Worm (Caenorhabditis elegans): ENCODE results near the gene C35D10.10.

C35D10.10 gene

DNA sequence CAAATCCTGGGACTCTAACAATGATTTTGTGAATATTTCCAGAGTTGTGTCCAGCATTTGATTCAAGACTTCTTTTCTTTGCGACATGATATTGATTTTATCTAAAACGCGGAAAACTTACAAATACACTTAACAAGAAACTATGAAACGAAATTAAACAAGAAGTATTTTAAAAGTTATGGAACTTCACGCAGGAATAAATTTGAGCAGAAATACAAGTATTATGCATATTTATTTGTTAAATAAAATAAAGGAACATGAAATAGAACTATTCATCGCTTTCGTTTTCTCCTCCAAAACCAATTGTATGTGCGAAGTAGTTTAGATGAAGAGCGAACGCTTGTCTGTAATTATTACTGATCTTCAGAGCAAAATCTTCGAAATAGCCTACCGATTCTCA lies 42.2 kb upstream of the C35D10.10 start, which contains the start of gene kbp-2:
TSS of gene kbp-2 (minus strand) at position 101 of the 400 bp plus-strand sequence.
- TF ChIP-seq hmbx-1 (tag; optimal IDR thresholded peaks at IDR 0.05) (no peak), tbx-37 (GFP tag; conservative IDR thresholded peaks at IDR 0.05) (no peak)

DNA sequence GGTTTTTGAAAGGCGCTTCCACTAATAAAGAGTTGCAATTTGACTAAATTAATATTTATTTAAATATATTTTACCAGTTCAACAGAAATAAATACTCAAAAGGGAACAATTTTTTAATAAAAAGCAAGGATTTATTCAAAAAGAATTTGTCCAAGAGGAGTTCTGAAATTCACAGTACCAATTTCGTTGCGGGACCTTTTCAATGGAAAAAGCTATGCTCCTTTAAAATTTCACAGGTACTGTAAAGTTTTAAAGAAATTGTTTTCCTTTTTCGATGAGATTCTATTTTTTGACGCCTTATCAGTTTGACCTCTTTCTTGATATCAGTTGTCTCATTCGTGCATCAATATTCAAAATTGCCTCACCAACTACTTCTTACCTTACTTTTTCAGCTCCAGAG lies 38.7 kb upstream of the C35D10.10 start, which contains the start of gene tag-340:
TSS of gene tag-340 (plus strand) at position 249 of the 400 bp plus-strand sequence.
- TF ChIP-seq ama-1 (optimal IDR thresholded peaks at IDR 0.05): no peak
- TF ChIP-seq hmbx-1 (tag; optimal IDR thresholded peaks at IDR 0.05): no peak
- TF ChIP-seq ceh-36 (tag; optimal IDR thresholded peaks at IDR 0.05): no peak
- no peak for TF ChIP-seq flt-1 (GFP tag; IDR thresholded peaks at IDR 0.05)
- TF ChIP-seq scrt-1 (GFP tag; IDR thresholded peaks at IDR 0.05): no peak
- TF ChIP-seq hmg-4 (GFP tag; optimal IDR thresholded peaks at IDR 0.05): no peak
- no peak for TF ChIP-seq tbx-37 (GFP tag; conservative IDR thresholded peaks at IDR 0.05)
- no peak for TF ChIP-seq sea-1 (GFP tag; conservative IDR thresholded peaks at IDR 0.05)
- TF ChIP-seq ceh-13 (GFP tag; optimal IDR thresholded peaks at IDR 0.05): no peak
- TF ChIP-seq B0310.2 (tag; optimal IDR thresholded peaks at IDR 0.05): no peak
- TF ChIP-seq pes-1 (GFP tag; IDR thresholded peaks at IDR 0.05): no peak
- TF ChIP-seq F13C5.2 (tag; optimal IDR thresholded peaks at IDR 0.05): no peak
- TF ChIP-seq hnd-1 (tag; optimal IDR thresholded peaks at IDR 0.05): no peak
- no peak for TF ChIP-seq aly-1 (tag; optimal IDR thresholded peaks at IDR 0.05)
- TF ChIP-seq tbx-11 (GFP tag; IDR thresholded peaks at IDR 0.05): no peak
- TF ChIP-seq tra-4 (tag; optimal IDR thresholded peaks at IDR 0.05): no peak
- no peak for TF ChIP-seq ets-7 (tag; optimal IDR thresholded peaks at IDR 0.05)

DNA sequence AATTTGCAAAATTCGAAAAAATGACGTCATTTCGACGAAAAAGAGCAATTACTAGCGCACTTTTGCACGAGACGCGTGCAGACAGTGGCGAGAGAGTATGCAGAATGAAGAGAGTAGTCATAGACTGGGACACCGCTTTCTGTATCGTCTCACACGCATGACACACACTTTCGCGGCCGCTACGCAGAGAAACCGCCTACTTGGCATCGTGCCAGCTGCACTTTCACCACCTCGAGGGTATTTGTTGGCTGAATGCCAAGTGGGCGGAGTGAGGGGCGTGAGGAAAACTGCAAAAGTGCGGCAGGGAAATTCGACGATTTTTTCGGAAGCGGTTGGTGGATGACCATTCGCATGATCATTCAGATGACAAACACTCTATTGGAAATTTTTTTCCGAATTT lies 38.1 kb upstream of the C35D10.10 start:
- TF ChIP-seq aly-1 (tag; optimal IDR thresholded peaks at IDR 0.05): no peak
- no peak for TF ChIP-seq ceh-13 (GFP tag; optimal IDR thresholded peaks at IDR 0.05)
- no peak for TF ChIP-seq tbx-37 (GFP tag; conservative IDR thresholded peaks at IDR 0.05)
- TF ChIP-seq hnd-1 (tag; optimal IDR thresholded peaks at IDR 0.05): no peak
- TF ChIP-seq scrt-1 (GFP tag; IDR thresholded peaks at IDR 0.05): peak; percentile 55; the same call in 1 of the 2 replicates
- TF ChIP-seq B0310.2 (tag; optimal IDR thresholded peaks at IDR 0.05): peak; percentile 19
- TF ChIP-seq hmbx-1 (tag; optimal IDR thresholded peaks at IDR 0.05): no peak
- peak; percentile 87 for TF ChIP-seq F13C5.2 (tag; optimal IDR thresholded peaks at IDR 0.05)
- TF ChIP-seq ama-1 (optimal IDR thresholded peaks at IDR 0.05): no peak
- no peak for TF ChIP-seq tbx-11 (GFP tag; IDR thresholded peaks at IDR 0.05)
- TF ChIP-seq sea-1 (GFP tag; conservative IDR thresholded peaks at IDR 0.05): 0 out of 2 replicates have a peak, but pooled peaks have one; percentile 14
- no peak for TF ChIP-seq tra-4 (tag; optimal IDR thresholded peaks at IDR 0.05)
- peak; percentile 5 for TF ChIP-seq ets-7 (tag; optimal IDR thresholded peaks at IDR 0.05)
- no peak for TF ChIP-seq ceh-36 (tag; optimal IDR thresholded peaks at IDR 0.05)
- no peak for TF ChIP-seq flt-1 (GFP tag; IDR thresholded peaks at IDR 0.05)
- no peak for TF ChIP-seq pes-1 (GFP tag; IDR thresholded peaks at IDR 0.05)
- peak; percentile 91 for TF ChIP-seq hmg-4 (GFP tag; optimal IDR thresholded peaks at IDR 0.05)

DNA sequence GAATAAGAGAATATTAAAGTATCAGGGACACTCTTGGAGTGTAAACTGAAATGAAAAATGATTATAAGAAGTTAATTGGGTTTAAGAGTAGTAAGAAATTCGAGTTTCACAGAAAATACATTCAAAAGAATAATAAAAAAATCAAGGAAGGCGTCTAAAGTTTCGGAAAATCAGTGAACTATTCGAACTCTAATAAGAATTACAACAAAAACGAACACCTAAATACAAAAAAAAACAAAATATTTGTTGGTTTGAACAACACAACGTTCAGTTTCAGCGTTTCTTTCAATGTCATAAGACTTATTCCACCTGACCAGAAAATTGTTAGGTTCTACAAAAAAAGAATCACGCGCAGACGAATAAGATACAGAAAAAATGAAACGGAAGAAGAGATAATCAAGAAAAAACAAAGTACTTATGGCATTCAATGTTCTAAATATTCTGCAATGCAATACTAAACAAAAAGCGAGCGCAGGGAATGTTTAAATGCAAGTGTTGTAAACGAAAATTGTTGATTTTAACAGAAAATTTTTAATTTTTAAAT lies 37.5 kb upstream of the C35D10.10 start, which contains the start of gene nhl-2:
TSS of gene nhl-2 (minus strand) at position 51 of the 544 bp plus-strand sequence.
- no peak for TF ChIP-seq ceh-13 (GFP tag; optimal IDR thresholded peaks at IDR 0.05)
- no peak for TF ChIP-seq tbx-11 (GFP tag; IDR thresholded peaks at IDR 0.05)
- TF ChIP-seq hmbx-1 (tag; optimal IDR thresholded peaks at IDR 0.05): no peak
- TF ChIP-seq hnd-1 (tag; optimal IDR thresholded peaks at IDR 0.05): no peak
- TF ChIP-seq ceh-36 (tag; optimal IDR thresholded peaks at IDR 0.05): no peak
- TF ChIP-seq aly-1 (tag; optimal IDR thresholded peaks at IDR 0.05): no peak
- no peak for TF ChIP-seq F13C5.2 (tag; optimal IDR thresholded peaks at IDR 0.05)
- TF ChIP-seq tbx-37 (GFP tag; conservative IDR thresholded peaks at IDR 0.05): no peak
- no peak for TF ChIP-seq scrt-1 (GFP tag; IDR thresholded peaks at IDR 0.05)
- TF ChIP-seq B0310.2 (tag; optimal IDR thresholded peaks at IDR 0.05): no peak
- TF ChIP-seq sea-1 (GFP tag; conservative IDR thresholded peaks at IDR 0.05): no peak
- TF ChIP-seq ets-7 (tag; optimal IDR thresholded peaks at IDR 0.05): no peak
- TF ChIP-seq tra-4 (tag; optimal IDR thresholded peaks at IDR 0.05): no peak
- TF ChIP-seq flt-1 (GFP tag; IDR thresholded peaks at IDR 0.05): no peak
- no peak for TF ChIP-seq hmg-4 (GFP tag; optimal IDR thresholded peaks at IDR 0.05)
- no peak for TF ChIP-seq ama-1 (optimal IDR thresholded peaks at IDR 0.05)
- TF ChIP-seq pes-1 (GFP tag; IDR thresholded peaks at IDR 0.05): no peak

DNA sequence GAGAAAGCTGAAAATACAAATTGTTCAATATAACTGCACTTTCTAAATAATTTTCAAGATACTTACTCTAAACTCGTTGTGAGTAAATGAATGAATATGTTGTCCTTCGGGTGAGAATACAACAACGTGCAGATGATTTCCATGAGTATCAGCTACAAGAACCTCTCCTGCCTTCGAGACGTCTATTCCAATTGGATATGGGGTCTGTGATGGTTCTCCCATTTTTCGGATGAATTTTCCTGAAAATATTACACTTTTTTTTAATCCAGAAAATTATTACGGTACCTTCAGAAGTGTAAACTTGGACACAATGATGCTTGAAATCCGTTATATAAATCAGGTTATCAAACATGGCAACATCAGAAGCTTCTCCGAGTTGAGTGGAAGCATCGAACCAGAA lies 33.7 kb upstream of the C35D10.10 start:
- TF ChIP-seq ets-7 (tag; optimal IDR thresholded peaks at IDR 0.05) (no peak), hnd-1 (tag; optimal IDR thresholded peaks at IDR 0.05) (no peak), tra-4 (tag; optimal IDR thresholded peaks at IDR 0.05) (no peak), scrt-1 (GFP tag; IDR thresholded peaks at IDR 0.05) (no peak), ceh-36 (tag; optimal IDR thresholded peaks at IDR 0.05) (no peak), hmbx-1 (tag; optimal IDR thresholded peaks at IDR 0.05) (no peak), ama-1 (optimal IDR thresholded peaks at IDR 0.05) (no peak), sea-1 (GFP tag; conservative IDR thresholded peaks at IDR 0.05) (no peak), hmg-4 (GFP tag; optimal IDR thresholded peaks at IDR 0.05) (no peak), F13C5.2 (tag; optimal IDR thresholded peaks at IDR 0.05) (no peak), B0310.2 (tag; optimal IDR thresholded peaks at IDR 0.05) (no peak), tbx-11 (GFP tag; IDR thresholded peaks at IDR 0.05) (no peak), pes-1 (GFP tag; IDR thresholded peaks at IDR 0.05) (no peak), tbx-37 (GFP tag; conservative IDR thresholded peaks at IDR 0.05) (no peak), aly-1 (tag; optimal IDR thresholded peaks at IDR 0.05) (no peak), flt-1 (GFP tag; IDR thresholded peaks at IDR 0.05) (no peak), ceh-13 (GFP tag; optimal IDR thresholded peaks at IDR 0.05) (no peak)

DNA sequence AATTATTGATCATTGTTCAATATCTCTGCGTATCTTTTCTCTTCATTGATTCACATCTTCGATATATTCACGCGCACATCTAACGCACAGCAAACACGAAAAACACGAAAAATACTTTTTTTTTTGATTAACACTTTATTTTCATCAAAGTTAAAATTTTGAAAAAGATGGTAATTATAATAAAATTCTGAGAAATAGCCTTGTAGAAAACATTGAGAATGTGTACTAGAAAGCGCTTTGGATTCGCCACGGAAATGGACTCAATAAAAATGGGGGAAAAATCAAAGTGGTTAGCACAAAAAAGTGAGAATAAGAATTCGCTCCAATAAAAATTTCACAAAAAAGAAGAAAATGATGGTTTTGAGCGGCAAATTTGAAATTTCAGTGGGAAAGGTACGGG lies 31.9 kb upstream of the C35D10.10 start, which contains the start of gene F26F4.6:
TSS of gene F26F4.6 (minus strand) at position 101 of the 400 bp plus-strand sequence.
- TF ChIP-seq tbx-37 (GFP tag; conservative IDR thresholded peaks at IDR 0.05) (no peak), hnd-1 (tag; optimal IDR thresholded peaks at IDR 0.05) (no peak), ama-1 (optimal IDR thresholded peaks at IDR 0.05) (no peak), tbx-11 (GFP tag; IDR thresholded peaks at IDR 0.05) (no peak), aly-1 (tag; optimal IDR thresholded peaks at IDR 0.05) (no peak), flt-1 (GFP tag; IDR thresholded peaks at IDR 0.05) (no peak), ceh-36 (tag; optimal IDR thresholded peaks at IDR 0.05) (no peak), sea-1 (GFP tag; conservative IDR thresholded peaks at IDR 0.05) (no peak), F13C5.2 (tag; optimal IDR thresholded peaks at IDR 0.05) (no peak), hmbx-1 (tag; optimal IDR thresholded peaks at IDR 0.05) (no peak), ets-7 (tag; optimal IDR thresholded peaks at IDR 0.05) (no peak), hmg-4 (GFP tag; optimal IDR thresholded peaks at IDR 0.05) (no peak), scrt-1 (GFP tag; IDR thresholded peaks at IDR 0.05) (no peak), pes-1 (GFP tag; IDR thresholded peaks at IDR 0.05) (no peak), ceh-13 (GFP tag; optimal IDR thresholded peaks at IDR 0.05) (no peak), B0310.2 (tag; optimal IDR thresholded peaks at IDR 0.05) (no peak), tra-4 (tag; optimal IDR thresholded peaks at IDR 0.05) (no peak)

All from whole organism, early embryonic.